Worm (Caenorhabditis elegans) whole organism, L1 larva: ENCODE results near the gene pus-1.
A peak's percentile ranks its signal among the peaks of the same experiment; 100 is the strongest.

Experiments
- C16A3.4 ChIP-seq: fragments of 150-350 bp; optimal IDR thresholded peaks from 2 replicates; lab custom pipeline; 2014; ENCODE audit warnings: missing biosample characterization, missing genetic modification characterization
- Y116A8C.19 ChIP-seq: sonication (generic microtip); optimal IDR thresholded peaks from 2 replicates; lab custom pipeline; 2016; ENCODE audit warnings: missing compliant biosample characterization, missing genetic modification characterization, borderline replicate concordance
- aha-1 ChIP-seq: fragments of 150-350 bp; optimal IDR thresholded peaks from 2 replicates; lab custom pipeline; 2014; ENCODE audit warnings: missing biosample characterization, missing genetic modification characterization
- aly-2 ChIP-seq: fragments of 150-350 bp; optimal IDR thresholded peaks from 2 replicates; lab custom pipeline; 2014; ENCODE audit warnings: missing biosample characterization, missing genetic modification characterization
- ama-1 ChIP-seq: fragments of 150-350 bp; optimal IDR thresholded peaks from 2 replicates; lab custom pipeline; 2014
- blmp-1 ChIP-seq: fragments of 150-350 bp; optimal IDR thresholded peaks from 2 replicates; lab custom pipeline; 2014; ENCODE audit warnings: missing biosample characterization, missing genetic modification characterization
- ceh-63 ChIP-seq: fragments of 200-800 bp; sonication (Bioruptor generic); optimal IDR thresholded peaks from 2 replicates; lab custom pipeline; 2018; ENCODE audit warnings: mild to moderate bottlenecking, missing genetic modification characterization, missing compliant biosample characterization
- ceh-8 ChIP-seq: fragments of 200-800 bp; sonication (Bioruptor generic); optimal IDR thresholded peaks from 2 replicates; lab custom pipeline; 2018; ENCODE audit warnings: mild to moderate bottlenecking, missing genetic modification characterization, moderate library complexity, missing compliant biosample characterization
- dpl-1 ChIP-seq, 3 experiments: fragments of 150-350 bp in 2 of 3; sonication (generic microtip) in 1 of 3; optimal IDR thresholded peaks; 2 replicates each; lab custom pipeline; 2014 to 2017; ENCODE audit warnings: missing biosample characterization in 3 of 3, missing genetic modification characterization in 3 of 3, missing genetic modification reagents in 3 of 3
- efl-1 ChIP-seq, 4 experiments: fragments of 150-350 bp; optimal IDR thresholded peaks in 3 of 4; peaks in 1 of 4; 1 replicate in 1 of 4; 2 replicates in 3 of 4; lab custom pipeline; 2014; ENCODE audit warnings: missing biosample characterization in 2 of 4, missing genetic modification characterization in 2 of 4, missing genetic modification reagents in 2 of 4
- fkh-10 ChIP-seq: sonication (generic microtip); optimal IDR thresholded peaks from 2 replicates; lab custom pipeline; 2017; ENCODE audit warnings: missing biosample characterization, missing genetic modification reagents, missing genetic modification characterization
- fkh-4 ChIP-seq: sonication (generic microtip); optimal IDR thresholded peaks from 2 replicates; lab custom pipeline; 2016; ENCODE audit warnings: missing compliant biosample characterization, missing genetic modification characterization, borderline replicate concordance
- fkh-8 ChIP-seq: sonication (generic microtip); optimal IDR thresholded peaks from 2 replicates; lab custom pipeline; 2016; ENCODE audit warnings: mild to moderate bottlenecking, missing genetic modification characterization, missing compliant biosample characterization
- fos-1 ChIP-seq: fragments of 150-350 bp; optimal IDR thresholded peaks from 2 replicates; lab custom pipeline; 2014; ENCODE audit warnings: missing biosample characterization, missing genetic modification characterization
- hlh-17 ChIP-seq: fragments of 200-800 bp; sonication (Bioruptor generic); optimal IDR thresholded peaks from 2 replicates; lab custom pipeline; 2018; ENCODE audit warnings: missing genetic modification characterization, mild to moderate bottlenecking, missing compliant biosample characterization, moderate library complexity, borderline replicate concordance
- hlh-4 ChIP-seq: sonication (generic microtip); optimal IDR thresholded peaks from 2 replicates; lab custom pipeline; 2016; ENCODE audit warnings: mild to moderate bottlenecking, missing genetic modification characterization, missing compliant biosample characterization
- hpl-2 ChIP-seq: fragments of 150-350 bp; optimal IDR thresholded peaks from 2 replicates; lab custom pipeline; 2014; ENCODE audit warnings: missing biosample characterization, missing genetic modification reagents, missing genetic modification characterization
- irx-1 ChIP-seq: sonication (generic microtip); optimal IDR thresholded peaks from 2 replicates; lab custom pipeline; 2016; ENCODE audit warnings: missing genetic modification characterization, missing compliant biosample characterization
- lin-13 ChIP-seq: fragments of 150-350 bp; optimal IDR thresholded peaks from 2 replicates; lab custom pipeline; 2014; ENCODE audit warnings: missing biosample characterization, missing genetic modification reagents, missing genetic modification characterization
- lin-14 ChIP-seq: fragments of 200-800 bp; sonication (Bioruptor generic); optimal IDR thresholded peaks from 2 replicates; lab custom pipeline; 2018; ENCODE audit warnings: mild to moderate bottlenecking, missing genetic modification characterization, moderate library complexity, missing compliant biosample characterization
- lin-35 ChIP-seq, 2 experiments: fragments of 150-350 bp; optimal IDR thresholded peaks; 2 replicates each; lab custom pipeline; 2014; ENCODE audit warnings: missing biosample characterization in 2 of 2, missing genetic modification characterization in 2 of 2, missing genetic modification reagents in 2 of 2
- lin-39 ChIP-seq: fragments of 150-350 bp; optimal IDR thresholded peaks from 2 replicates; lab custom pipeline; 2014; ENCODE audit warnings: missing biosample characterization, missing genetic modification reagents, missing genetic modification characterization
- lir-3 ChIP-seq: sonication (generic microtip); optimal IDR thresholded peaks from 2 replicates; lab custom pipeline; 2016; ENCODE audit warnings: mild to moderate bottlenecking, missing genetic modification characterization, moderate library complexity, missing compliant biosample characterization; ENCODE audit not compliant: poor library complexity
- mep-1 ChIP-seq: fragments of 150-350 bp; optimal IDR thresholded peaks from 2 replicates; lab custom pipeline; 2014; ENCODE audit warnings: missing biosample characterization, missing genetic modification characterization
- nhr-11 ChIP-seq: fragments of 150-350 bp; optimal IDR thresholded peaks from 2 replicates; lab custom pipeline; 2014; ENCODE audit warnings: missing biosample characterization, missing genetic modification characterization
- nhr-19 ChIP-seq: fragments of 200-800 bp; sonication (Bioruptor generic); conservative IDR thresholded peaks from 2 replicates; pipeline ENCODE4 v1.3.6; 2022; ENCODE audit warnings: missing genetic modification characterization, missing compliant biosample characterization
- nhr-20 ChIP-seq: sonication (generic microtip); optimal IDR thresholded peaks from 2 replicates; lab custom pipeline; 2016; ENCODE audit warnings: mild to moderate bottlenecking, missing genetic modification characterization, missing compliant biosample characterization
- nhr-237 ChIP-seq: fragments of 150-350 bp; optimal IDR thresholded peaks from 2 replicates; lab custom pipeline; 2014; ENCODE audit warnings: missing biosample characterization, missing genetic modification characterization
- nhr-47 ChIP-seq: sonication (generic microtip); optimal IDR thresholded peaks from 2 replicates; lab custom pipeline; 2016; ENCODE audit warnings: mild to moderate bottlenecking, missing genetic modification characterization, moderate library complexity, missing compliant biosample characterization
- nhr-71 ChIP-seq: sonication (generic microtip); optimal IDR thresholded peaks from 2 replicates; lab custom pipeline; 2016; ENCODE audit warnings: mild to moderate bottlenecking, missing genetic modification characterization, moderate library complexity, missing compliant biosample characterization
- nhr-77 ChIP-seq: fragments of 150-350 bp; optimal IDR thresholded peaks from 2 replicates; lab custom pipeline; 2014; ENCODE audit warnings: missing biosample characterization, missing genetic modification characterization
- nhr-85 ChIP-seq: sonication (generic microtip); peaks from one replicate; lab custom pipeline; 2016; ENCODE audit warnings: missing genetic modification characterization, inconsistent platforms, missing compliant biosample characterization
- nhr-90 ChIP-seq: sonication (generic microtip); optimal IDR thresholded peaks from 2 replicates; lab custom pipeline; 2016; ENCODE audit warnings: mild to moderate bottlenecking, missing genetic modification characterization, missing compliant biosample characterization; ENCODE audit not compliant: poor library complexity
- pag-3 ChIP-seq: sonication (generic microtip); optimal IDR thresholded peaks from 2 replicates; lab custom pipeline; 2017; ENCODE audit warnings: missing genetic modification characterization, mild to moderate bottlenecking, missing compliant biosample characterization, antibody characterized with exemption, borderline replicate concordance; ENCODE audit not compliant: insufficient read depth
- pax-3 ChIP-seq: fragments of 200-800 bp; sonication (Bioruptor generic); optimal IDR thresholded peaks from 2 replicates; lab custom pipeline; 2018; ENCODE audit warnings: mild to moderate bottlenecking, missing genetic modification characterization, moderate library complexity, missing compliant biosample characterization
- skn-1 ChIP-seq: fragments of 150-350 bp; optimal IDR thresholded peaks from 2 replicates; lab custom pipeline; 2014; ENCODE audit warnings: missing biosample characterization, missing genetic modification characterization
- snpc-4 ChIP-seq: fragments of 150-350 bp; optimal IDR thresholded peaks from 2 replicates; lab custom pipeline; 2014; ENCODE audit warnings: missing biosample characterization, missing genetic modification characterization
- snu-23 ChIP-seq: sonication (generic microtip); optimal IDR thresholded peaks from 2 replicates; lab custom pipeline; 2016; ENCODE audit warnings: missing genetic modification characterization, missing compliant biosample characterization
- sox-4 ChIP-seq: sonication (generic microtip); optimal IDR thresholded peaks from 2 replicates; lab custom pipeline; 2016; ENCODE audit warnings: missing genetic modification characterization, missing compliant biosample characterization
- unc-30 ChIP-seq: sonication (generic microtip); optimal IDR thresholded peaks from 2 replicates; lab custom pipeline; 2017; ENCODE audit warnings: missing biosample characterization, missing genetic modification characterization
- unc-86 ChIP-seq: sonication (generic microtip); optimal IDR thresholded peaks from 2 replicates; lab custom pipeline; 2016; ENCODE audit warnings: missing genetic modification characterization, missing compliant biosample characterization
- unc-98 ChIP-seq: fragments of 200-800 bp; sonication (Bioruptor generic); IDR thresholded peaks from 2 replicates; pipeline ENCODE4 v1.3.6; 2022; ENCODE audit warnings: missing genetic modification characterization, missing compliant biosample characterization
- vab-15 ChIP-seq: sonication (generic microtip); optimal IDR thresholded peaks from 2 replicates; lab custom pipeline; 2017; ENCODE audit warnings: missing genotype, mild to moderate bottlenecking, missing genetic modification characterization, missing compliant biosample characterization
- zip-4 ChIP-seq: fragments of 200-800 bp; sonication (Bioruptor generic); optimal IDR thresholded peaks from 2 replicates; lab custom pipeline; 2018; ENCODE audit warnings: mild to moderate bottlenecking, missing genetic modification characterization, moderate library complexity, missing compliant biosample characterization
- ztf-11 ChIP-seq, 2 experiments: sonication (generic microtip); optimal IDR thresholded peaks; 2 replicates each; lab custom pipeline; 2016 to 2017; ENCODE audit warnings: missing genetic modification characterization in 2 of 2, missing biosample characterization in 1 of 2, missing compliant biosample characterization in 1 of 2
- ztf-4 ChIP-seq: fragments of 150-350 bp; optimal IDR thresholded peaks from 2 replicates; lab custom pipeline; 2014; ENCODE audit warnings: missing biosample characterization, missing genetic modification characterization

The pus-1 gene

DNA sequence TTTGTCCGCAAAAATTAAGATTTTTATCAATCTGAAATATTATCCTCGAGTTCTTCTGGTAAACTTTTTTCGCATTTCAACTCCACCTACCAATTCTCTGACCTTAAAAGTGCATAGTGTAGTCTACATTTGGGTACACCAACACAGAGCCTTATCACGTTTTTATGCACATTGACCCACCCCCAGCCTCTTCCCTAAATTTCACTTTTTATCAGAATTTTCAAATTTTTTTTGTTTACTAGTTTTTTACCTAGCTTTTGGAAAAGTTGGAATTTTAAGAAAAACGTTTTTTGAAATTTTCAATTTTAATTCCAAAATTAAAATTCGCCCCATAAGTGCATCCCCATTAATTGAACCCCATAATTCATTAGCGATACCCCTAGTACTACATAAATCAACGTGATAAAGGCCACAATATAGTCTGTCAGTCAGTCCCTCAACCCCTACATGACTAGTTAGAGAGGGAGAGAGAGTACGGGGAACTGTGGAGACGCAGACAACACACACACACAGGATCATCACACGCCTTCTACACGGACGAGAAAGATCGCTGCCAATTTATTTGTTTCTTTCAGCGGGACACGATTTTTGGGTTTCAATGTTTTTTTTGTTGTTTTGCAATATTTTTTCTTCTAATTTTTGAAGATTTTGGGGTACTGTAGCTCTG lies 19.9 kb upstream of the pus-1 start (continued):
- no peak for TF ChIP-seq pag-3 (tag; lab: Kevin White, UChicago)
- no peak for TF ChIP-seq unc-86 (tag; lab: Kevin White, UChicago)
- no peak for TF ChIP-seq aha-1 (tag; lab: Kevin White, UChicago)
- TF ChIP-seq C16A3.4: no peak
- no peak for TF ChIP-seq fos-1 (tag; lab: Kevin White, UChicago)
- TF ChIP-seq blmp-1: peak; percentile 25
- no peak for TF ChIP-seq sox-4 (tag; lab: Kevin White, UChicago)
- TF ChIP-seq fkh-8 (tag; lab: Kevin White, UChicago): no peak
- TF ChIP-seq ceh-8 (GFP tag; lab: Kevin White, UChicago): no peak
- peak; percentile 45 for TF ChIP-seq nhr-20 (tag; lab: Kevin White, UChicago)
- peak; percentile 3 for TF ChIP-seq ama-1 (lab: Kevin White, UChicago)
- peak; percentile 33 for TF ChIP-seq nhr-71
- TF ChIP-seq fkh-4: no peak
- no peak for TF ChIP-seq nhr-11 (tag; lab: Kevin White, UChicago)
- no peak for TF ChIP-seq pax-3 (tag; lab: Kevin White, UChicago)
- TF ChIP-seq unc-98 (GFP tag; lab: Robert Waterston, UW): no peak
- no peak for TF ChIP-seq hlh-17 (GFP tag; lab: Kevin White, UChicago)
- TF ChIP-seq skn-1 (tag; lab: Kevin White, UChicago): no peak
- no peak for TF ChIP-seq ztf-11 (tag; optimal IDR thresholded peaks at IDR 0.05; lab: Kevin White, UChicago)
- no peak for TF ChIP-seq nhr-77 (tag; lab: Kevin White, UChicago)
- peak; percentile 86 for TF ChIP-seq nhr-85
- TF ChIP-seq Y116A8C.19: no peak
- TF ChIP-seq nhr-19 (GFP tag; lab: Robert Waterston, UW): peak; percentile 8; the same call in 1 of the 2 replicates
- no peak for TF ChIP-seq dpl-1 (GFP tag; optimal IDR thresholded peaks at IDR 0.05; lab: Kevin White, UChicago)
- TF ChIP-seq snpc-4 (tag; lab: Kevin White, UChicago): no peak
- no peak for TF ChIP-seq lin-39 (tag; lab: Kevin White, UChicago)
- TF ChIP-seq fkh-10 (GFP tag; lab: Kevin White, UChicago): no peak
- no peak for TF ChIP-seq lin-13
- no peak for TF ChIP-seq aly-2 (tag; lab: Kevin White, UChicago)
- TF ChIP-seq nhr-90: no peak
- TF ChIP-seq lir-3: no peak
- no peak for TF ChIP-seq unc-30 (tag; lab: Kevin White, UChicago)
- no peak for TF ChIP-seq irx-1 (tag; lab: Kevin White, UChicago)
- TF ChIP-seq vab-15 (tag; lab: Kevin White, UChicago): no peak
- TF ChIP-seq mep-1 (tag; lab: Kevin White, UChicago): peak; percentile 3
- TF ChIP-seq hlh-4 (tag; lab: Kevin White, UChicago): no peak
- peak in 1 of 2 experiments; percentile 43 for TF ChIP-seq lin-35 (GFP tag; optimal IDR thresholded peaks at IDR 0.05; lab: Kevin White, UChicago)
- no peak for TF ChIP-seq nhr-237 (tag; lab: Kevin White, UChicago)

DNA sequence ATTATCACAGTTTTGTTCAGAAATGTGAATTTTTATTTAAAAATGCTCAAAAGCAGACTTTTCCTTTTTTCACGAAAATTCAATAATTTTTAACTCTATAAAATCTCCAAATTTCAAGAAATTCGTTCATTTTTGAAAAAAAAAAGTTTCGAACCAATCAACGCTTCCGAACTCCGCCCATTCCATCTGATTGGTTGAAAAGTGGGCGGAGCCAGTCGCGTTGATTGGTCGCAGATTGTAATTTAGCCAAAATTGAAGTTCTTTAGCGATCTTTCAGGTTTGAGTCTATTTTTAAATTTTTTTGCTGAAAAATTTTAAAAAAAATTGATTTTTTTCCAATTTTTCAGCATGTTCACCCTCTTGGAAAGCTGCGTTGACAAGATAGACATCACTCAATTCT lies 17.6 kb upstream of the pus-1 start:
- TF ChIP-seq aly-2 (tag; lab: Kevin White, UChicago): no peak
- TF ChIP-seq zip-4 (GFP tag; lab: Kevin White, UChicago): no peak
- no peak for TF ChIP-seq Y116A8C.19
- no peak for TF ChIP-seq lin-35 (GFP tag; optimal IDR thresholded peaks at IDR 0.05; lab: Kevin White, UChicago)

DNA sequence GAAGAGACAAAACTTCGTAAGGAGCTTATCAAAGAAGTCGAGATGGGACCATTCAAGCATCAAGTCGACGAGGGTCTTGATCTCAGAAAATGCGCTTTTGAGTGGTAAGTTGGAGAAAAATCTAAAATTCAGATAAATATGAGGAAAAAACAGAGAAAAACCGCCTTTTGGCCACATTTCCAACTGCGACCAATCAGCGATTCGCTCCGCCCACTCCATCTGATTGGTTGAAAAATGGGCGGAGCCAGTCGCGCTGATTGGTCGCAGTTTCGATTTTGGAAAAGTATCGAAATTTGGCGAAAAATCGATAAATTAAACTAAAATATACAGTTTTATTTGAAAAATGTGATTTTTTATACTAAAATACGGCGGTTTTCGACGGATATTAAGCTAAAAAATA lies 17.1 kb upstream of the pus-1 start:
- TF ChIP-seq hpl-2 (GFP tag; lab: Kevin White, UChicago): no peak
- no peak for TF ChIP-seq ztf-11 (tag; optimal IDR thresholded peaks at IDR 0.05; lab: Kevin White, UChicago)
- TF ChIP-seq efl-1 (optimal IDR thresholded peaks at IDR 0.05; lab: Kevin White, UChicago): no peak
- TF ChIP-seq efl-1 (GFP tag; optimal IDR thresholded peaks at IDR 0.05 in 1 of 2; lab: Kevin White, UChicago): no peak
- no peak for TF ChIP-seq pag-3 (tag; lab: Kevin White, UChicago)
- TF ChIP-seq ceh-63 (GFP tag; lab: Kevin White, UChicago): no peak
- TF ChIP-seq lin-14 (GFP tag; lab: Kevin White, UChicago): no peak
- no peak for TF ChIP-seq irx-1 (tag; lab: Kevin White, UChicago)
- TF ChIP-seq ztf-4: no peak
- TF ChIP-seq snu-23 (GFP tag; lab: Kevin White, UChicago): no peak
- TF ChIP-seq snpc-4 (tag; lab: Kevin White, UChicago): no peak
- no peak for TF ChIP-seq nhr-47
- no peak for TF ChIP-seq nhr-11 (tag; lab: Kevin White, UChicago)
- TF ChIP-seq aha-1 (tag; lab: Kevin White, UChicago): no peak
- TF ChIP-seq nhr-77 (tag; lab: Kevin White, UChicago): no peak
- TF ChIP-seq, all 84 proteins: peak for 0
